Fruit fly (Drosophila melanogaster) whole organism, adult: ENCODE results near the gene Nep2.

ENCODE experiments used
- CG7101 ChIP-seq: fragments of 200-800 bp; sonication (Bioruptor generic); optimal IDR thresholded peaks from 2 replicates; lab custom pipeline; 2018; ENCODE audit warnings: missing biosample characterization, mild to moderate bottlenecking, missing genetic modification characterization, moderate library complexity
- bab1 ChIP-seq: fragments of 200-800 bp; sonication (Bioruptor generic); optimal IDR thresholded peaks from 3 replicates; lab custom pipeline; 2019; ENCODE audit warnings: missing biosample characterization, mild to moderate bottlenecking, missing genetic modification characterization, moderate library complexity
- cnc ChIP-seq, 2 experiments: fragments of >200 bp; optimal IDR thresholded peaks; 2 replicates each; lab custom pipeline; 2017
- tj ChIP-seq: fragments of 200-800 bp; sonication (Bioruptor generic); optimal IDR thresholded peaks from 3 replicates; lab custom pipeline; 2017; ENCODE audit warnings: missing biosample characterization, mild to moderate bottlenecking, missing genetic modification characterization, moderate library complexity
- toe ChIP-seq: fragments of 200-800 bp; sonication (Bioruptor generic); optimal IDR thresholded peaks from 2 replicates; lab custom pipeline; 2016; ENCODE audit warnings: missing biosample characterization, missing genetic modification characterization

DNA sequence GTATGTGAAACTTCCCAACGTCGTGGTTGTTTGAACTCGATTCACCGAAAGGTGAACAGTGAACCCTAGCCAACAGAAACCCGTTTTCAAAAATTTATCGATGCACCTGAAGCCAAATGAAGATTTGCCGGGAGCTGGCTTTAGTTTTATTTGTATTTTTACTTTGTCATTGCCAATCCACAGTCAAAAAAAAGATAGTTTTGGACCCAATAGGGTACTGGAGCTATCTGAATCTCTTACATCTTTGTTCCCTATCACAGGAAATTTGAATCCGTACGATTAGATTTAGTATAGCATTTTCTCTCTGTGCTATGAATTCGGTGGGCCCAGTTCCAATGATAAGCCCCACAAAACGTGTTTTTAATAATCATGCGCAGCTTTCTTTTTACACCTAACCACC is 672 bp downstream of the Nep2 start:
- no peak for TF ChIP-seq CG7101 (tag; lab: Kevin White, UChicago)
- no peak for TF ChIP-seq tj (GFP tag; lab: Kevin White, UChicago)
- no peak for TF ChIP-seq bab1 (GFP tag; lab: Kevin White, UChicago)
- no peak for TF ChIP-seq toe (GFP tag; lab: Kevin White, UChicago)
- no peak for TF ChIP-seq cnc (optimal IDR thresholded peaks at IDR 0.05; lab: Kevin White, UChicago)
